Worm (Caenorhabditis elegans) whole organism, midembryonic: ENCODE results near the gene D1054.18.

Experiments used
- T22C8.4 ChIP-seq: fragments of 200-800 bp; sonication (Bioruptor generic); IDR thresholded peaks from 2 replicates; pipeline ENCODE4 v1.3.6; 2022; ENCODE audit warnings: missing genetic modification characterization, missing compliant biosample characterization
- cog-1 ChIP-seq: sonication (generic microtip); optimal IDR thresholded peaks from 2 replicates; lab custom pipeline; 2016; ENCODE audit warnings: missing genetic modification characterization, missing compliant biosample characterization
- flt-1 ChIP-seq: fragments of 200-800 bp; sonication (Bioruptor generic); IDR thresholded peaks from 2 replicates; pipeline ENCODE4 v1.3.6; 2022; ENCODE audit warnings: missing genetic modification characterization, missing compliant biosample characterization
- klf-2 ChIP-seq: fragments of 200-800 bp; sonication (Bioruptor generic); conservative IDR thresholded peaks from 2 replicates; pipeline ENCODE4 v1.3.6; 2022; ENCODE audit warnings: missing genetic modification reagents, missing genetic modification characterization, missing compliant biosample characterization
- med-1 ChIP-seq: sonication (generic microtip); optimal IDR thresholded peaks from 2 replicates; lab custom pipeline; 2017; ENCODE audit warnings: missing genetic modification characterization, mild to moderate bottlenecking, missing compliant biosample characterization, antibody characterized with exemption, missing genetic modification reagents; ENCODE audit not compliant: insufficient read depth
- ref-1 ChIP-seq: fragments of 200-800 bp; sonication (Bioruptor generic); conservative IDR thresholded peaks from 2 replicates; pipeline ENCODE4 v1.3.6; 2022; ENCODE audit warnings: missing genetic modification reagents, missing genetic modification characterization, missing compliant biosample characterization
- tab-1 ChIP-seq: fragments of 200-800 bp; sonication (Bioruptor generic); IDR thresholded peaks from 2 replicates; pipeline ENCODE4 v1.3.6; 2022; ENCODE audit warnings: missing genetic modification characterization, missing compliant biosample characterization
- ztf-23 ChIP-seq: fragments of 200-800 bp; sonication (Bioruptor generic); IDR thresholded peaks from 2 replicates; pipeline ENCODE4 v1.3.6; 2022; ENCODE audit warnings: missing genetic modification reagents, missing genetic modification characterization, missing compliant biosample characterization
- ztf-29 ChIP-seq: fragments of 200-800 bp; sonication (Bioruptor generic); IDR thresholded peaks from 2 replicates; pipeline ENCODE4 v1.3.6; 2022; ENCODE audit warnings: missing genetic modification reagents, missing genetic modification characterization, missing compliant biosample characterization

Gene D1054.18

ce11 chrV:10793498-10793897, 7.5 kb downstream of the D1054.18 start, which contains the start of gene ule-3:
ule-3 (plus strand) TSS chrV:10793798.
- TF ChIP-seq med-1 (GFP tag; lab: Kevin White, UChicago) (no peak), ztf-29 (GFP tag; lab: Robert Waterston, UW) (no peak), cog-1 (tag; lab: Kevin White, UChicago) (no peak), ztf-23 (no peak), ref-1 (GFP tag; lab: Robert Waterston, UW) (no peak), klf-2 (GFP tag; lab: Robert Waterston, UW) (no peak), T22C8.4 (no peak), tab-1 (GFP tag; lab: Robert Waterston, UW) (no peak), flt-1 (GFP tag; lab: Robert Waterston, UW) (no peak)

- TF ChIP-seq flt-1 (GFP tag; lab: Robert Waterston, UW) = no peak
- TF ChIP-seq med-1 (GFP tag; lab: Kevin White, UChicago) = no peak
- TF ChIP-seq tab-1 (GFP tag; lab: Robert Waterston, UW) = no peak
- no peak for TF ChIP-seq ref-1 (GFP tag; lab: Robert Waterston, UW)
- TF ChIP-seq cog-1 (tag; lab: Kevin White, UChicago) = no peak
- no peak for TF ChIP-seq ztf-23
- no peak for TF ChIP-seq T22C8.4
- no peak for TF ChIP-seq ztf-29 (GFP tag; lab: Robert Waterston, UW)
Measured at ce11 chrV:10792775-10793174, 8.2 kb downstream of the D1054.18 start, which contains the start of gene D1054.10. D1054.10 (minus strand) TSS chrV:10792875.

ce11 chrV:10790921-10791320, 10.1 kb downstream of the D1054.18 start, which contains the start of gene D1054.9:
D1054.9 (minus strand) TSS chrV:10791057.
- no peak for TF ChIP-seq klf-2 (GFP tag; lab: Robert Waterston, UW)
- no peak for TF ChIP-seq T22C8.4
- no peak for TF ChIP-seq cog-1 (tag; lab: Kevin White, UChicago)
- TF ChIP-seq ref-1 (GFP tag; lab: Robert Waterston, UW) = no peak
- no peak for TF ChIP-seq ztf-23
- TF ChIP-seq ztf-29 (GFP tag; lab: Robert Waterston, UW) = no peak
- TF ChIP-seq med-1 (GFP tag; lab: Kevin White, UChicago) = no peak
- no peak for TF ChIP-seq flt-1 (GFP tag; lab: Robert Waterston, UW)
- TF ChIP-seq tab-1 (GFP tag; lab: Robert Waterston, UW) = no peak

ce11 chrV:10784011-10784410, 17.0 kb downstream of the D1054.18 start, which contains the start of gene D1054.8:
D1054.8 (plus strand) TSS chrV:10784311.
- no peak for TF ChIP-seq ztf-29 (GFP tag; lab: Robert Waterston, UW)
- no peak for TF ChIP-seq ztf-23
- no peak for TF ChIP-seq tab-1 (GFP tag; lab: Robert Waterston, UW)
- TF ChIP-seq klf-2 (GFP tag; lab: Robert Waterston, UW) = no peak
- no peak for TF ChIP-seq ref-1 (GFP tag; lab: Robert Waterston, UW)
- TF ChIP-seq cog-1 (tag; lab: Kevin White, UChicago) = no peak
- no peak for TF ChIP-seq med-1 (GFP tag; lab: Kevin White, UChicago)
- no peak for TF ChIP-seq flt-1 (GFP tag; lab: Robert Waterston, UW)
- no peak for TF ChIP-seq T22C8.4

- no peak for TF ChIP-seq med-1 (GFP tag; lab: Kevin White, UChicago)
- TF ChIP-seq klf-2 (GFP tag; lab: Robert Waterston, UW) = no peak
- no peak for TF ChIP-seq ztf-23
- no peak for TF ChIP-seq T22C8.4
- no peak for TF ChIP-seq cog-1 (tag; lab: Kevin White, UChicago)
- no peak for TF ChIP-seq flt-1 (GFP tag; lab: Robert Waterston, UW)
- TF ChIP-seq ref-1 (GFP tag; lab: Robert Waterston, UW) = no peak
- TF ChIP-seq tab-1 (GFP tag; lab: Robert Waterston, UW) = no peak
- TF ChIP-seq ztf-29 (GFP tag; lab: Robert Waterston, UW) = no peak
Measured at ce11 chrV:10776528-10777055, 24.4 kb downstream of the D1054.18 start, which contains the start of gene D1054.5. D1054.5 (minus strand) TSS chrV:10776578.

ce11 chrV:10773216-10773615, 27.8 kb downstream of the D1054.18 start:
- TF ChIP-seq ztf-29 (GFP tag; lab: Robert Waterston, UW) (no peak), T22C8.4 (no peak), med-1 (GFP tag; lab: Kevin White, UChicago) (no peak), ref-1 (GFP tag; lab: Robert Waterston, UW) (no peak), ztf-23 (no peak), tab-1 (GFP tag; lab: Robert Waterston, UW) (no peak), cog-1 (tag; lab: Kevin White, UChicago) (no peak), flt-1 (GFP tag; lab: Robert Waterston, UW) (no peak), klf-2 (GFP tag; lab: Robert Waterston, UW) (no peak)

- TF ChIP-seq med-1 (GFP tag; lab: Kevin White, UChicago) (no peak), klf-2 (GFP tag; lab: Robert Waterston, UW) (no peak), ref-1 (GFP tag; lab: Robert Waterston, UW) (no peak), T22C8.4 (no peak), flt-1 (GFP tag; lab: Robert Waterston, UW) (no peak), ztf-23 (no peak), tab-1 (GFP tag; lab: Robert Waterston, UW) (no peak), ztf-29 (GFP tag; lab: Robert Waterston, UW) (no peak), cog-1 (tag; lab: Kevin White, UChicago) (no peak)
Measured at ce11 chrV:10771390-10771789, 29.6 kb downstream of the D1054.18 start, which contains the start of gene D1054.3. D1054.3 (plus strand) TSS chrV:10771451.

- TF ChIP-seq cog-1 (tag; lab: Kevin White, UChicago) (no peak), tab-1 (GFP tag; lab: Robert Waterston, UW) (no peak), ztf-23 (no peak), T22C8.4 (no peak), ref-1 (GFP tag; lab: Robert Waterston, UW) (no peak), flt-1 (GFP tag; lab: Robert Waterston, UW) (no peak), ztf-29 (GFP tag; lab: Robert Waterston, UW) (no peak), klf-2 (GFP tag; lab: Robert Waterston, UW) (no peak), med-1 (GFP tag; lab: Kevin White, UChicago) (no peak)
Measured at ce11 chrV:10770026-10770425, 31.0 kb downstream of the D1054.18 start, which contains the start of the genes D1054.1 and pas-2. D1054.1 (minus strand) TSS chrV:10770217. pas-2 (plus strand) TSS chrV:10770368.

ce11 chrV:10768892-10769291, 32.1 kb downstream of the D1054.18 start:
- TF ChIP-seq tab-1 (GFP tag; lab: Robert Waterston, UW) (no peak), ztf-29 (GFP tag; lab: Robert Waterston, UW) (no peak)
